Worm (Caenorhabditis elegans) whole organism, L1 larva: ENCODE data around the gene F48F7.3.

Experiments
- C04F5.9 ChIP-seq: sonication (generic microtip); optimal IDR thresholded peaks from 2 replicates; lab custom pipeline; 2016; ENCODE audit warnings: missing genetic modification characterization, missing compliant biosample characterization
- C16A3.4 ChIP-seq: fragments of 150-350 bp; optimal IDR thresholded peaks from 2 replicates; lab custom pipeline; 2014; ENCODE audit warnings: missing biosample characterization, missing genetic modification characterization
- F16B12.6 ChIP-seq: fragments of 150-350 bp; optimal IDR thresholded peaks from 2 replicates; lab custom pipeline; 2014; ENCODE audit warnings: missing biosample characterization, missing genetic modification characterization
- Y116A8C.19 ChIP-seq: sonication (generic microtip); optimal IDR thresholded peaks from 2 replicates; lab custom pipeline; 2016; ENCODE audit warnings: missing compliant biosample characterization, missing genetic modification characterization, borderline replicate concordance
- aha-1 ChIP-seq: fragments of 150-350 bp; optimal IDR thresholded peaks from 2 replicates; lab custom pipeline; 2014; ENCODE audit warnings: missing biosample characterization, missing genetic modification characterization
- ceh-8 ChIP-seq: fragments of 200-800 bp; sonication (Bioruptor generic); optimal IDR thresholded peaks from 2 replicates; lab custom pipeline; 2018; ENCODE audit warnings: mild to moderate bottlenecking, missing genetic modification characterization, moderate library complexity, missing compliant biosample characterization
- ceh-90 ChIP-seq: sonication (generic microtip); optimal IDR thresholded peaks from 2 replicates; lab custom pipeline; 2016; ENCODE audit warnings: missing genetic modification characterization, missing compliant biosample characterization
- ces-1 ChIP-seq: fragments of 150-350 bp; optimal IDR thresholded peaks from 2 replicates; lab custom pipeline; 2014; ENCODE audit warnings: missing biosample characterization, missing genetic modification reagents, missing genetic modification characterization
- dpl-1 ChIP-seq, 3 experiments: fragments of 150-350 bp in 2 of 3; sonication (generic microtip) in 1 of 3; optimal IDR thresholded peaks; 2 replicates each; lab custom pipeline; 2014 to 2017; ENCODE audit warnings: missing biosample characterization in 3 of 3, missing genetic modification characterization in 3 of 3, missing genetic modification reagents in 3 of 3
- efl-3 ChIP-seq: fragments of 200-800 bp; sonication (Bioruptor generic); optimal IDR thresholded peaks from 2 replicates; lab custom pipeline; 2018; ENCODE audit warnings: mild to moderate bottlenecking, missing genetic modification characterization, missing compliant biosample characterization
- egl-13 ChIP-seq: sonication (generic microtip); optimal IDR thresholded peaks from 2 replicates; lab custom pipeline; 2016; ENCODE audit warnings: missing genotype, missing genetic modification reagents, missing genetic modification characterization, missing compliant biosample characterization
- elt-2 ChIP-seq: sonication (generic microtip); optimal IDR thresholded peaks from 2 replicates; lab custom pipeline; 2016; ENCODE audit warnings: missing genetic modification characterization, mild to moderate bottlenecking, inconsistent platforms, missing compliant biosample characterization, missing genetic modification reagents
- grh-1 ChIP-seq: fragments of 200-800 bp; sonication (Bioruptor generic); IDR thresholded peaks from 2 replicates; pipeline ENCODE4 v1.3.6; 2022; ENCODE audit warnings: missing genetic modification reagents, missing genetic modification characterization, missing compliant biosample characterization
- hpl-2 ChIP-seq: fragments of 150-350 bp; optimal IDR thresholded peaks from 2 replicates; lab custom pipeline; 2014; ENCODE audit warnings: missing biosample characterization, missing genetic modification reagents, missing genetic modification characterization
- jun-1 ChIP-seq: fragments of 150-350 bp; optimal IDR thresholded peaks from 2 replicates; lab custom pipeline; 2014; ENCODE audit warnings: missing biosample characterization, missing genetic modification reagents, missing genetic modification characterization
- lin-13 ChIP-seq: fragments of 150-350 bp; optimal IDR thresholded peaks from 2 replicates; lab custom pipeline; 2014; ENCODE audit warnings: missing biosample characterization, missing genetic modification reagents, missing genetic modification characterization
- lin-14 ChIP-seq: fragments of 200-800 bp; sonication (Bioruptor generic); optimal IDR thresholded peaks from 2 replicates; lab custom pipeline; 2018; ENCODE audit warnings: mild to moderate bottlenecking, missing genetic modification characterization, moderate library complexity, missing compliant biosample characterization
- lin-35 ChIP-seq, 2 experiments: fragments of 150-350 bp; optimal IDR thresholded peaks; 2 replicates each; lab custom pipeline; 2014; ENCODE audit warnings: missing biosample characterization in 2 of 2, missing genetic modification characterization in 2 of 2, missing genetic modification reagents in 2 of 2
- lin-39 ChIP-seq: fragments of 150-350 bp; optimal IDR thresholded peaks from 2 replicates; lab custom pipeline; 2014; ENCODE audit warnings: missing biosample characterization, missing genetic modification reagents, missing genetic modification characterization
- mdl-1 ChIP-seq, 2 experiments: fragments of 150-350 bp; optimal IDR thresholded peaks; 2 replicates each; lab custom pipeline; 2014 to 2017; ENCODE audit warnings: missing biosample characterization in 2 of 2, missing genetic modification characterization in 2 of 2, inconsistent platforms in 1 of 2
- mef-2 ChIP-seq: fragments of 150-350 bp; optimal IDR thresholded peaks from 2 replicates; lab custom pipeline; 2014; ENCODE audit warnings: missing biosample characterization, missing genetic modification characterization
- mep-1 ChIP-seq: fragments of 150-350 bp; optimal IDR thresholded peaks from 2 replicates; lab custom pipeline; 2014; ENCODE audit warnings: missing biosample characterization, missing genetic modification characterization
- nhr-12 ChIP-seq: sonication (generic microtip); optimal IDR thresholded peaks from 2 replicates; lab custom pipeline; 2017; ENCODE audit warnings: missing biosample characterization, missing genetic modification characterization
- nhr-19 ChIP-seq: fragments of 200-800 bp; sonication (Bioruptor generic); conservative IDR thresholded peaks from 2 replicates; pipeline ENCODE4 v1.3.6; 2022; ENCODE audit warnings: missing genetic modification characterization, missing compliant biosample characterization
- nhr-20 ChIP-seq: sonication (generic microtip); optimal IDR thresholded peaks from 2 replicates; lab custom pipeline; 2016; ENCODE audit warnings: mild to moderate bottlenecking, missing genetic modification characterization, missing compliant biosample characterization
- nhr-76 ChIP-seq: sonication (generic microtip); optimal IDR thresholded peaks from 2 replicates; lab custom pipeline; 2017; ENCODE audit warnings: missing biosample characterization, missing genetic modification characterization
- nhr-77 ChIP-seq: fragments of 150-350 bp; optimal IDR thresholded peaks from 2 replicates; lab custom pipeline; 2014; ENCODE audit warnings: missing biosample characterization, missing genetic modification characterization
- nhr-84 ChIP-seq: sonication (generic microtip); optimal IDR thresholded peaks from 2 replicates; lab custom pipeline; 2017; ENCODE audit warnings: missing biosample characterization, missing genetic modification characterization
- nhr-85 ChIP-seq: sonication (generic microtip); peaks from one replicate; lab custom pipeline; 2016; ENCODE audit warnings: missing genetic modification characterization, inconsistent platforms, missing compliant biosample characterization
- pag-3 ChIP-seq: sonication (generic microtip); optimal IDR thresholded peaks from 2 replicates; lab custom pipeline; 2017; ENCODE audit warnings: missing genetic modification characterization, mild to moderate bottlenecking, missing compliant biosample characterization, antibody characterized with exemption, borderline replicate concordance; ENCODE audit not compliant: insufficient read depth
- pqm-1 ChIP-seq: sonication (generic microtip); optimal IDR thresholded peaks from 3 replicates; lab custom pipeline; 2017; ENCODE audit warnings: missing biosample characterization, missing genetic modification characterization
- rnt-1 ChIP-seq: sonication (generic microtip); optimal IDR thresholded peaks from 2 replicates; lab custom pipeline; 2016; ENCODE audit warnings: mild to moderate bottlenecking, missing genetic modification characterization, moderate library complexity, missing compliant biosample characterization
- skn-1 ChIP-seq: fragments of 150-350 bp; optimal IDR thresholded peaks from 2 replicates; lab custom pipeline; 2014; ENCODE audit warnings: missing biosample characterization, missing genetic modification characterization
- snu-23 ChIP-seq: sonication (generic microtip); optimal IDR thresholded peaks from 2 replicates; lab custom pipeline; 2016; ENCODE audit warnings: missing genetic modification characterization, missing compliant biosample characterization
- sup-37 ChIP-seq: fragments of 200-800 bp; sonication (Bioruptor generic); optimal IDR thresholded peaks from 2 replicates; lab custom pipeline; 2018; ENCODE audit warnings: mild to moderate bottlenecking, missing genetic modification characterization, missing compliant biosample characterization
- swsn-7 ChIP-seq: sonication (generic microtip); optimal IDR thresholded peaks from 2 replicates; lab custom pipeline; 2016; ENCODE audit warnings: missing genetic modification characterization, missing compliant biosample characterization
- tbx-2 ChIP-seq: sonication (generic microtip); optimal IDR thresholded peaks from 2 replicates; lab custom pipeline; 2016; ENCODE audit warnings: missing genetic modification characterization, missing compliant biosample characterization
- unc-30 ChIP-seq: sonication (generic microtip); optimal IDR thresholded peaks from 2 replicates; lab custom pipeline; 2017; ENCODE audit warnings: missing biosample characterization, missing genetic modification characterization
- unc-62 ChIP-seq: fragments of 150-350 bp; optimal IDR thresholded peaks from 2 replicates; lab custom pipeline; 2014; ENCODE audit warnings: missing biosample characterization, missing genetic modification reagents, missing genetic modification characterization
- zag-1 ChIP-seq: fragments of 150-350 bp; optimal IDR thresholded peaks from 2 replicates; lab custom pipeline; 2014; ENCODE audit warnings: missing biosample characterization, missing genetic modification characterization

Gene F48F7.3

ce11 chrX:13952347-13952746 lies 11.0 kb upstream of the F48F7.3 start:
- TF ChIP-seq mep-1 (tag; lab: Kevin White, UChicago), result no peak

- TF ChIP-seq jun-1 (peak; percentile 17), lin-14 (GFP tag; lab: Kevin White, UChicago) (peak; percentile 16), skn-1 (tag; lab: Kevin White, UChicago) (peak; percentile 11), mep-1 (tag; lab: Kevin White, UChicago) (no peak), tbx-2 (tag; lab: Kevin White, UChicago) (peak; percentile 1)
These were observed 4.9 kb upstream of the F48F7.3 start for ce11 chrX:13958451-13958850.

- TF ChIP-seq nhr-85 (tag; lab: Kevin White, UChicago), result no peak
- peak in 1 of 2 experiments; percentile 5 for TF ChIP-seq lin-35 (GFP tag; optimal IDR thresholded peaks at IDR 0.05; lab: Kevin White, UChicago)
- no peak for TF ChIP-seq C16A3.4 (tag; lab: Kevin White, UChicago)
- peak; percentile 31 for TF ChIP-seq elt-2 (tag; lab: Kevin White, UChicago)
These were observed 3.9 kb upstream of the F48F7.3 start for ce11 chrX:13959383-13959782.

ce11 chrX:13959849-13960248 lies 3.5 kb upstream of the F48F7.3 start, which contains the start of gene syx-2:
syx-2 (plus strand) TSS chrX:13960149.
- TF ChIP-seq nhr-12 (tag; lab: Kevin White, UChicago) (no peak), nhr-85 (tag; lab: Kevin White, UChicago) (peak; percentile 4)

ce11 chrX:13968292-13968691 lies 5.0 kb downstream of the F48F7.3 start, which contains the start of gene pqn-39:
pqn-39 (minus strand) TSS chrX:13968676.
- TF ChIP-seq nhr-85 (tag; lab: Kevin White, UChicago), result peak; percentile 61
- no peak for TF ChIP-seq swsn-7 (tag; lab: Kevin White, UChicago)
- TF ChIP-seq zag-1, result no peak
- TF ChIP-seq nhr-84, result no peak

- peak; percentile 64 for TF ChIP-seq lin-13 (GFP tag; lab: Kevin White, UChicago)
- no peak for TF ChIP-seq ceh-90 (tag; lab: Kevin White, UChicago)
- TF ChIP-seq nhr-76 (tag; lab: Kevin White, UChicago), result no peak
- TF ChIP-seq pqm-1 (tag; lab: Kevin White, UChicago), result no peak
- TF ChIP-seq nhr-12 (tag; lab: Kevin White, UChicago), result no peak
- TF ChIP-seq nhr-77, result peak; percentile 41
- TF ChIP-seq nhr-19 (GFP tag; lab: Robert Waterston, UW), result peak; percentile 71
- peak; percentile 18 for TF ChIP-seq sup-37 (GFP tag; lab: Kevin White, UChicago)
- TF ChIP-seq unc-62 (GFP tag; lab: Kevin White, UChicago), result no peak
- peak; percentile 63 for TF ChIP-seq elt-2 (tag; lab: Kevin White, UChicago)
- TF ChIP-seq ces-1, result no peak
- TF ChIP-seq ceh-8 (GFP tag; lab: Kevin White, UChicago), result no peak
- peak; percentile 81 for TF ChIP-seq rnt-1 (tag; lab: Kevin White, UChicago)
- peak; percentile 85 for TF ChIP-seq nhr-85 (tag; lab: Kevin White, UChicago)
- peak; percentile 68 for TF ChIP-seq tbx-2 (tag; lab: Kevin White, UChicago)
- no peak for TF ChIP-seq unc-30 (tag; lab: Kevin White, UChicago)
- TF ChIP-seq lin-14 (GFP tag; lab: Kevin White, UChicago), result peak; percentile 98
- no peak for TF ChIP-seq mef-2
- no peak for TF ChIP-seq skn-1 (tag; lab: Kevin White, UChicago)
- peak in 1 of 2 experiments; percentile 55 for TF ChIP-seq mdl-1 (tag; optimal IDR thresholded peaks at IDR 0.05; lab: Kevin White, UChicago)
- peak; percentile 23 for TF ChIP-seq hpl-2 (GFP tag; lab: Kevin White, UChicago)
- TF ChIP-seq grh-1, result no peak
- TF ChIP-seq C04F5.9 (tag; lab: Kevin White, UChicago), result peak; percentile 15
- TF ChIP-seq lin-35 (GFP tag; optimal IDR thresholded peaks at IDR 0.05; lab: Kevin White, UChicago), result peak; percentile 19 to 67
- TF ChIP-seq efl-3, result no peak
- TF ChIP-seq F16B12.6, result no peak
- peak; percentile 89 for TF ChIP-seq snu-23 (GFP tag; lab: Kevin White, UChicago)
- TF ChIP-seq dpl-1 (GFP tag; optimal IDR thresholded peaks at IDR 0.05; lab: Kevin White, UChicago), result peak in 2 of 3 experiments; percentile 5 to 13
- TF ChIP-seq aha-1 (tag; lab: Kevin White, UChicago), result no peak
- no peak for TF ChIP-seq egl-13 (tag; lab: Kevin White, UChicago)
- TF ChIP-seq pag-3 (tag; lab: Kevin White, UChicago), result no peak
- TF ChIP-seq lin-39, result peak; percentile 3
- TF ChIP-seq Y116A8C.19 (tag; lab: Kevin White, UChicago), result no peak
- TF ChIP-seq nhr-20 (tag; lab: Kevin White, UChicago), result peak; percentile 80
These were observed 6.1 kb downstream of the F48F7.3 start for ce11 chrX:13969257-13969968.
